Worm (Caenorhabditis elegans) whole organism, L1 larva: ENCODE measurements around the gene nhr-172.

Source experiments
- F16B12.6 ChIP-seq: fragments of 150-350 bp; optimal IDR thresholded peaks from 2 replicates; lab custom pipeline; 2014; ENCODE audit warnings: missing biosample characterization, missing genetic modification characterization
- aly-2 ChIP-seq: fragments of 150-350 bp; optimal IDR thresholded peaks from 2 replicates; lab custom pipeline; 2014; ENCODE audit warnings: missing biosample characterization, missing genetic modification characterization
- lin-13 ChIP-seq: fragments of 150-350 bp; optimal IDR thresholded peaks from 2 replicates; lab custom pipeline; 2014; ENCODE audit warnings: missing biosample characterization, missing genetic modification reagents, missing genetic modification characterization
- lin-35 ChIP-seq, 2 experiments: fragments of 150-350 bp; optimal IDR thresholded peaks; 2 replicates each; lab custom pipeline; 2014; ENCODE audit warnings: missing biosample characterization in 2 of 2, missing genetic modification characterization in 2 of 2, missing genetic modification reagents in 2 of 2

DNA sequence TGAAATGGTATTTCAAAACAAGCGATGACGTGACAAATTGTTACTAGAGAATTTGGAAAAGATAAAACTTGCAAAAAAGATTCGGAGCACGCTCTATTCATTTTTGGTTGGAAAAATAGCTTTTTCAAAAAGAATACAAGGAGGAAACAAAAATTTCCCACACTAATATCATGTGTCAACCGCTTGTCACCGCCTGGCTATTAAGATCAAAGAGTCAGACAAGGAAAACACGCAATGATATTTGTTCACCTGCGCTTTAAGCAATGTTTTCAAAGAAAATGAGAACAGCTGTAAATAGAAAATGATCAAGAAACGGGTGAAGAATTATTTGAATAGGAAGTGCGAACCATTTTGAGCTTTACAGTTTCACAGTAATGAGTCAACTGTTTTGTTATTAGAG lies 32.0 kb upstream of the nhr-172 start, which contains the start of gene srh-125:
- no peak for TF ChIP-seq F16B12.6
- no peak for TF ChIP-seq lin-35 (GFP tag; optimal IDR thresholded peaks at IDR 0.05; lab: Kevin White, UChicago)
- TF ChIP-seq lin-13 (GFP tag; lab: Kevin White, UChicago), result no peak
- TF ChIP-seq aly-2 (tag; lab: Kevin White, UChicago), result no peak
